Fruit fly (Drosophila melanogaster): ENCODE measurements around the gene CG12493.

Gene CG12493

dm6 chr3L:4753638-4754037 lies at the start of gene CG12493:
Gene CG12493 (minus strand): TSS chr3L:4753738.
- no peak for TF ChIP-seq noc (tag; optimal IDR thresholded peaks at IDR 0.05)

- TF ChIP-seq noc (tag; optimal IDR thresholded peaks at IDR 0.05) = no peak
Observed at dm6 chr3L:4800641-4801040, 47.1 kb upstream of the CG12493 start.

dm6 chr3L:4776432-4776831 lies 22.9 kb upstream of the CG12493 start:
- no peak for TF ChIP-seq noc (tag; optimal IDR thresholded peaks at IDR 0.05)

- no peak for TF ChIP-seq noc (tag; optimal IDR thresholded peaks at IDR 0.05)
Observed at dm6 chr3L:4757583-4757982, 4.0 kb upstream of the CG12493 start, which contains the start of gene CG13711. Gene CG13711 (plus strand): TSS chr3L:4757883.

- TF ChIP-seq noc (tag; optimal IDR thresholded peaks at IDR 0.05) = no peak
Observed at dm6 chr3L:4750754-4751153, 2.8 kb downstream of the CG12493 start.

dm6 chr3L:4749126-4749525 lies 4.4 kb downstream of the CG12493 start:
- no peak for TF ChIP-seq noc (tag; optimal IDR thresholded peaks at IDR 0.05)

- TF ChIP-seq noc (tag; optimal IDR thresholded peaks at IDR 0.05) = no peak
Observed at dm6 chr3L:4748053-4748452, 5.5 kb downstream of the CG12493 start.

dm6 chr3L:4747119-4747851 lies 6.3 kb downstream of the CG12493 start:
- no peak for TF ChIP-seq noc (tag; optimal IDR thresholded peaks at IDR 0.05)

dm6 chr3L:4745143-4745542 lies 8.4 kb downstream of the CG12493 start:
- TF ChIP-seq noc (tag; optimal IDR thresholded peaks at IDR 0.05) = no peak

dm6 chr3L:4736643-4737042 lies 16.9 kb downstream of the CG12493 start:
- TF ChIP-seq noc (tag; optimal IDR thresholded peaks at IDR 0.05) = no peak

dm6 chr3L:4731687-4732086 lies 21.9 kb downstream of the CG12493 start:
- TF ChIP-seq noc (tag; optimal IDR thresholded peaks at IDR 0.05) = no peak

- TF ChIP-seq noc (tag; optimal IDR thresholded peaks at IDR 0.05) = no peak
Observed at dm6 chr3L:4729805-4730204, 23.7 kb downstream of the CG12493 start.

- TF ChIP-seq noc (tag; optimal IDR thresholded peaks at IDR 0.05) = no peak
Observed at dm6 chr3L:4721886-4722285, 31.7 kb downstream of the CG12493 start.

- no peak for TF ChIP-seq noc (tag; optimal IDR thresholded peaks at IDR 0.05)
Observed at dm6 chr3L:4720510-4721157, 32.9 kb downstream of the CG12493 start.

- no peak for TF ChIP-seq noc (tag; optimal IDR thresholded peaks at IDR 0.05)
Observed at dm6 chr3L:4719743-4720142, 33.8 kb downstream of the CG12493 start.

- no peak for TF ChIP-seq noc (tag; optimal IDR thresholded peaks at IDR 0.05)
Observed at dm6 chr3L:4709790-4710189, 43.7 kb downstream of the CG12493 start, which contains the start of gene CG13712. Gene CG13712 (minus strand): TSS chr3L:4709890.

dm6 chr3L:4708536-4708935 lies 45.0 kb downstream of the CG12493 start:
- TF ChIP-seq noc (tag; optimal IDR thresholded peaks at IDR 0.05) = no peak

Data from whole organism, larva.